Fruit fly (Drosophila melanogaster): ENCODE results near the gene CG13293.
A peak's percentile ranks its signal among the peaks of the same experiment; 100 is the strongest.

The CG13293 gene

DNA sequence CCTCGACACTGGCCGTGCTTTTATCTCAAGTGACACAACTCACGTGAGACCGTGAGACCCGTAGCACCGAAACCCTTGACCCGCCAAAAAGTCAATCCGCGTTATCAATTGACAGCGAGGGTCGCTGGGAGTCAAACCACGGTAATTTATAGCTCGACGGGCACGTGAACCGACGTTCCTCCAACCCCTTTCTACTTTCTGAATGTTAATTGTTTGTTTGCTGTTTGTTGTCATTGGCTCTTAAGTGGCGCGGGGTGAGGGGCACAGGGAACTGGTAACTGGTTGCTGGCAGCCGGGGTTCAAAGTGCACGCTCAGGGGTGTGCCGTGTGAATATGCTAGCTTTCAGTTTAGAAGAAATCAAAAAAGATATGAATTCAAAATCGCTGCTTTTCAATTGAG is 24.0 kb downstream of the CG13293 start:
- TF ChIP-seq EcR (GFP tag; optimal IDR thresholded peaks at IDR 0.05) (no peak), CG13204 (GFP tag; optimal IDR thresholded peaks at IDR 0.05) (no peak), Ets98B (GFP tag; IDR thresholded peaks at IDR 0.05) (no peak), CG9948 (tag; optimal IDR thresholded peaks at IDR 0.05) (no peak)

DNA sequence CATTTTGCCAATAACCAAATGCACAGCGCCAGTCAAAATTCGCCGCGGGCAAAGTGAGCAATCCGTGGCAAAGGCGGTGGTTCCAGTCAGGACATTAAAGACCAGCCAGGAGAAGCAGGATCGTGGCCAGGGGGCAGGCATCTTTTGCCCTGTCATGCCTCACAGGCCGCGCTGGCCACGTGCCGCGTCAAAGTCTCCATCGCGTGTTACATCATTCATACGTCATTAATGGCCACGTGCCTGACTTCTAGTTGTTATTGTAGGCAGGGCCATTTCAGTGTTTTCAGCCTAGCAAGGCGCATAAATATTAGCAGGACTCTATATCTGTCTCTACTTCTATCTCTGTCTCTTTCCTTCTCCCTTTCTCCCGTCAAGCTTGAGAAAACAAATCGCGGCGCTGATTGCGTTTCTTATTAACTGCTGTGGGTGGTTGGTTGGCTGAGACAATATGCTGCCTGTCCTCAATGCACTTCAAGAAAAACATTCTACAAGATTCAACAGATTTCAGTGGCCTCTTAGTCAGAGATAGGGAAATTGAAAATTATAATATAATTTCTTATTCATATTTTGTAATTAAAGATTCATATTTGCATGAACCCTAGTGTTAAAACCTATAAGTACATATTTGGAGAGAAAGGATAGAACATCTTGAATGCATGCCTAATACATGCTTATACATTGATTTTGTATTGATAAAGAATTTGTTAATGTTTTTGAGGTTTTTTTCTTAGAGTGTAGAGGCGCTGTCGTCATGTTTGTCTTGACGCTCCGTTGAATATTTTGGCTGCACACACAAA is 25.8 kb downstream of the CG13293 start:
- TF ChIP-seq rn (GFP tag; IDR thresholded peaks at IDR 0.05), result no peak
- TF ChIP-seq Pif1A (GFP tag; optimal IDR thresholded peaks at IDR 0.05), result no peak
- no peak for TF ChIP-seq CG8301 (tag; optimal IDR thresholded peaks at IDR 0.05)
- TF ChIP-seq CG34367 (tag; optimal IDR thresholded peaks at IDR 0.05), result no peak
- TF ChIP-seq CG9948 (tag; optimal IDR thresholded peaks at IDR 0.05), result no peak
- TF ChIP-seq CG12605 (GFP tag; IDR thresholded peaks at IDR 0.05), result no peak
- TF ChIP-seq Pif1B (GFP tag; optimal IDR thresholded peaks at IDR 0.05), result no peak
- TF ChIP-seq CG8159 (tag; optimal IDR thresholded peaks at IDR 0.05), result no peak
- no peak for TF ChIP-seq Ets98B (GFP tag; IDR thresholded peaks at IDR 0.05)
- TF ChIP-seq gl (tag; optimal IDR thresholded peaks at IDR 0.05), result no peak
- no peak for TF ChIP-seq Snoo (tag; optimal IDR thresholded peaks at IDR 0.05)
- no peak for TF ChIP-seq CG10348 (GFP tag; IDR thresholded peaks at IDR 0.05)

DNA sequence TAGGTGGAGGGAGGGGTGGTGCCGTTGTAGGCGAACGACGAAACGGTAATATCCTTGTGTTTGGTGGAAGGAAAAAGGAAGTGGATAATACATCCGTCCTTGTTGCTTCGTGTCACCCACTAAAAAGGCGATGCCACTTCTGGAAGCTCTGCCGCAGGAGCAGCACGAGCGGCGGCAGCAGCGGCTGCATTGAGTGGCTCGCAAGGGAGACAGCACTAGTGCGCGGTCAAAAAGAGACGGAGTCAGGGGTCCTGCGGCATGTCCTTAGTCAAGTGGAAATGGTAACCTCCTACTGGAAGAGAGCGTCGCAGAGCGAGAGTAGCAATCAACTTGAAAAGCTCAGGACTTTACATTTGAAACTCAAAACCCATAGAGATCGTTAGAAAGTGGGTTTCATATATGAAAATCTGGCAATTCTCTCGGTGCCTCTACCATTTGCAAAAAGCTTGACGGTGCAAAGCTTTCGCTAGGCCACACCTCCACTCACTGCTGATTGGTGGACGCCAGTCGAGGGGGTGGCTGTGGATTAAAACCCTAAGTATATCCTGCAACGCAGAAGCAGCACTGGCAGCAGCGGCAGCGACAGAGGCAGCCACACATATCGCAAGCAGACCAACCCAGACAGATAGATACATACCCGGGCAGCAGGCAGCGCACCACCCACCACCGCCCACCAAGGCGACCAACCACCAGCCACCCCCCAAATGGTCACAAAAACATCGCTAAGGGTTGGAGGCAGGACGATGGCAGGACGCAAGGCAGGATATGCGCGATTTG is 28.2 kb downstream of the CG13293 start:
- no peak for TF ChIP-seq CG12605 (GFP tag; IDR thresholded peaks at IDR 0.05)
- no peak for TF ChIP-seq CG10348 (GFP tag; IDR thresholded peaks at IDR 0.05)
- TF ChIP-seq Snoo (tag; optimal IDR thresholded peaks at IDR 0.05), result no peak
- TF ChIP-seq rn (GFP tag; IDR thresholded peaks at IDR 0.05), result no peak
- TF ChIP-seq gl (tag; optimal IDR thresholded peaks at IDR 0.05), result no peak
- TF ChIP-seq CG34367 (tag; optimal IDR thresholded peaks at IDR 0.05), result no peak
- no peak for TF ChIP-seq CG17806 (tag; optimal IDR thresholded peaks at IDR 0.05)
- no peak for TF ChIP-seq D1 (tag; optimal IDR thresholded peaks at IDR 0.05)
- no peak for TF ChIP-seq CG14655 (GFP tag; optimal IDR thresholded peaks at IDR 0.05)

DNA sequence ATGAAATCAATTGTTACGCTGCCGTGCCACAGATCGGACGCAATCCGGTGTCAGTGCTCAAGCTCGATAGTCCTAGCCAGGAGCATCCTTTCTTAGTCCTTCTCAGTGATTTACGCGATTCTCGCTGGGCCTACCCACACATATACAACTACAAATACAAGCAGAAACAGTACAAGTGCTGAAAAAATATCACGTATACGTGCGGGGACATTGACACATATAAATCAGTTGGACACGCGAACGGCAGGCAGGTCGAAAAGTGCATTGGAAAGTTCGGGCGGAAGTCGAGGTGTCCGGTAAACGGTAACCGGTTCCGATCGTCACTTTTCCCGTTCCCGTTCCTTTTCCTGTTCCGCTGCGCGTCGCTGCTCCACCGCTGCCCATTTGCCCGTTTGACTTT is 28.8 kb downstream of the CG13293 start:
- TF ChIP-seq CG13204 (GFP tag; optimal IDR thresholded peaks at IDR 0.05), result no peak

DNA sequence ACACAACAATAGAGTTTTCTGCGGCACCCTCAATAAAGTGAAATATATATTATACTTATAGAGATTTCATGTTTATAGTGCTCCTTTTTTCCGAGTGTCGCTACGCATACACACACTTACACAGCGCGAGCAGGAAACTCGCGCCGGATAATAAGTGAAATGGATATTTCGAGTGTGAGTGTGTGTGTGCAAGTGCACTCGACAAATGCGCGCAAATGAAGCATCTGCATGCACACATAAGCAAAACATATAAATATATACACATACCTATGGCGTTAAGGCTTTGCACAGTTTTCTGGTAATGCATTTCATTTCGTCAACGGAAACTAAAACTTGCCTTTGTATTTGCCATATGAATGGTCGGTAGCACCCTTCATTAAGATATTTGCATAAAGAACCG is 32.8 kb downstream of the CG13293 start:
- TF ChIP-seq CG9948 (tag; optimal IDR thresholded peaks at IDR 0.05), result no peak
- no peak for TF ChIP-seq CG8301 (tag; optimal IDR thresholded peaks at IDR 0.05)
- TF ChIP-seq rn (GFP tag; IDR thresholded peaks at IDR 0.05), result no peak
- no peak for TF ChIP-seq CG12605 (GFP tag; IDR thresholded peaks at IDR 0.05)
- no peak for TF ChIP-seq Snoo (tag; optimal IDR thresholded peaks at IDR 0.05)

DNA sequence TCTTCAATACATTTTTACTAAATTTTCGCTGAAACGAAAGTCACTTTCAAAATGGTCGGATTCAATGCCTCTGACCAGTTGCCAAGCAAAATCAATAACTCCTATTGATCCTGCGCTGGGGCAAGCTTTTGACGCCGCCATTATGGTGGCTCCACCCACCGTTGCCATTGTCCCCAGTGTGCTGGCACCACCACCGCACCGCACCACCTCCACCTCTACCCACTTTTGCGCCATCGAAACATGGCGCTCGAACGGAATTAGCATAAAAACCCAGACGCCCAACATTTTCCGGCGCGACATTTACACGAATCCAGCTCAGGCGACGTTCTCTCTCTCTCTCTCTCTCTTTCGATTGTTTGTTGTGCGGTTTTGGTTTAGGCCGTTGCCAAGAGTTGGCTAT is 34.2 kb downstream of the CG13293 start:
- TF ChIP-seq CG34367 (tag; optimal IDR thresholded peaks at IDR 0.05), result no peak
- no peak for TF ChIP-seq gl (tag; optimal IDR thresholded peaks at IDR 0.05)
- no peak for TF ChIP-seq rn (GFP tag; IDR thresholded peaks at IDR 0.05)
- no peak for TF ChIP-seq D1 (tag; optimal IDR thresholded peaks at IDR 0.05)
- no peak for TF ChIP-seq CG9948 (tag; optimal IDR thresholded peaks at IDR 0.05)
- no peak for TF ChIP-seq Snoo (tag; optimal IDR thresholded peaks at IDR 0.05)
- no peak for TF ChIP-seq Ets98B (GFP tag; IDR thresholded peaks at IDR 0.05)
- no peak for TF ChIP-seq CG12605 (GFP tag; IDR thresholded peaks at IDR 0.05)
- TF ChIP-seq EcR (GFP tag; optimal IDR thresholded peaks at IDR 0.05), result no peak
- no peak for TF ChIP-seq CG8301 (tag; optimal IDR thresholded peaks at IDR 0.05)
- no peak for TF ChIP-seq CG13204 (GFP tag; optimal IDR thresholded peaks at IDR 0.05)
- no peak for TF ChIP-seq CG4496 (GFP tag; IDR thresholded peaks at IDR 0.05)
- no peak for TF ChIP-seq CG14655 (GFP tag; optimal IDR thresholded peaks at IDR 0.05)
- no peak for TF ChIP-seq CG15710 (tag; optimal IDR thresholded peaks at IDR 0.05)
- TF ChIP-seq CG8159 (tag; optimal IDR thresholded peaks at IDR 0.05), result no peak
- TF ChIP-seq Pif1B (GFP tag; optimal IDR thresholded peaks at IDR 0.05), result no peak
- no peak for TF ChIP-seq CG32121 (GFP tag; IDR thresholded peaks at IDR 0.05)
- TF ChIP-seq CG10348 (GFP tag; IDR thresholded peaks at IDR 0.05), result no peak

DNA sequence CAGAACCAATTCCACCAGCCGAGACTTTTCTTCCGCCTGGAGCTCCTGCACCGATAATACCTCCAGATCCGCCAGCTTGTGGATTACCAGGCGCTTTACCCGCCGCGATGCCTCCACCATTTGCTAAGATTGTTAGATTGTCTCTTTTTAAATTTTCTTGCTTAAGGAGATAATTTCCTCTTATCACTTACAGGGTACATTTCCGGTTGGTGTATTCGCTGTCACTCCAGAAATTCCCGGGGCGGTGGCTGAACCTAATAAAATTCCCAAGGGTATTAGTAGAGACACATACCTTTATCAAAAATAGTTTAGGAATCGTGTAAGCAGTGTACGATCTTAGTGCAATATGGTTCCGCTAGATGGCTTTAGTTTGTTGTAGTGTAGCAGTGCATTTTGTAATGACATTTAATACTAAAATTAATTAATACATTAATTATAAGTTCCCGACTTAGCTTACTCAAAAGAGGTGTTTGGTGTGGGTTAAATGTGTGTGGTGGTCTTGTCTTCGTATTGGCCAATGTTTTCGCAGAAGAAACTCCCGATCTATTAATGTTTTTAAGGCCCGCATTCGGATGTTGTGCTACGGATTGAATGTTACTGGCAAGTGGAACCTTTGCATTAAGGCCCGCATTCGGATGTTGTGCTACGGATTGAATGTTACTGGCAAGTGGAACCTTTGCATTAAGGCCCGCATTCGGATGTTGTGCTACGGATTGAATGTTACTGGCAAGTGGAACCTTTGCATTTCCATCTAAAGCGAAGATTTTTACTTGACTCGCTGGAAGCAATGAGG is 42.1 kb downstream of the CG13293 start:
- peak; percentile 25; the same call in 1 of the 2 replicates for TF ChIP-seq rn (GFP tag; IDR thresholded peaks at IDR 0.05)
- no peak for TF ChIP-seq Snoo (tag; optimal IDR thresholded peaks at IDR 0.05)
- TF ChIP-seq Pif1A (GFP tag; optimal IDR thresholded peaks at IDR 0.05), result peak; percentile 15
- no peak for TF ChIP-seq CG8301 (tag; optimal IDR thresholded peaks at IDR 0.05)
- no peak for TF ChIP-seq Pif1B (GFP tag; optimal IDR thresholded peaks at IDR 0.05)
- no peak; the same call in 1 of the 2 replicates for TF ChIP-seq CG32121 (GFP tag; IDR thresholded peaks at IDR 0.05)
- TF ChIP-seq CG12605 (GFP tag; IDR thresholded peaks at IDR 0.05), result no peak
- no peak for TF ChIP-seq CG9948 (tag; optimal IDR thresholded peaks at IDR 0.05)
